Fruit fly (Drosophila melanogaster): ENCODE measurements around the gene SNF4Agamma.

DNA sequence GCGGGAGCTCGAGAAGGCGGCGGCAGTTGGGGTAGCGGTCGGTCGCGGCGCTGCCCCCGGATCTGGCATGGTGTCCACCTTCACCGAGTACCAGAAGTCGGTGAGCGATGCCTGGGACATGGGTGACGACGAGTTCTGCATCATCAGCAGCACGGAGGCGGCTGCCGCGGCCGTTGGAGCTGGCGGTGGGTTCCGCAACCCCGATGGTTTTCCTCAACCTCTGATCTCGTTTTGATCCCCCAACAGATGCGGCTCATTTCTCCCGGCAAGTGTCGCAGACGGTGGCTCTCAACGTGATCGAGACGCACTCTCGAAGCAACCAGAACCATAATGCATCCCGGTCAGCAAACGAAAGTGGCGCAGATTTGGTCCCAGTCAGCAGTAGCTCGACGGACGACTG lies 38.1 kb upstream of the SNF4Agamma start:
- no peak for TF ChIP-seq CG17802 (tag; optimal IDR thresholded peaks at IDR 0.05)
- no peak for TF ChIP-seq CG9797 (GFP tag; optimal IDR thresholded peaks at IDR 0.05)
- no peak for TF ChIP-seq CG13624 (GFP tag; optimal IDR thresholded peaks at IDR 0.05)
